Worm (Caenorhabditis elegans): ENCODE data around the gene nhr-214.

nhr-214 gene

ce11 chrX:12664987-12665451 lies 36.8 kb downstream of the nhr-214 start (continued):
- TF ChIP-seq lin-13 (GFP tag; optimal IDR thresholded peaks at IDR 0.05): peak; percentile 80
- peak; percentile 25 for TF ChIP-seq zag-1 (tag; optimal IDR thresholded peaks at IDR 0.05)
- TF ChIP-seq nhr-77 (tag; optimal IDR thresholded peaks at IDR 0.05): no peak
- TF ChIP-seq gmeb-1 (tag; optimal IDR thresholded peaks at IDR 0.05): peak; percentile 48
- no peak for TF ChIP-seq nhr-237 (tag; optimal IDR thresholded peaks at IDR 0.05)
- TF ChIP-seq dmd-4 (tag; optimal IDR thresholded peaks at IDR 0.05): no peak
- peak; percentile 19 for TF ChIP-seq C34F6.9 (tag; optimal IDR thresholded peaks at IDR 0.05)
- TF ChIP-seq nhr-10 (tag; optimal IDR thresholded peaks at IDR 0.05): no peak
- TF ChIP-seq Y55F3AM.14 (GFP tag; optimal IDR thresholded peaks at IDR 0.05): peak; percentile 84
- peak in 1 of 2 experiments; percentile 51 for TF ChIP-seq lsy-2 (tag; optimal IDR thresholded peaks at IDR 0.05)
- TF ChIP-seq alr-1 (tag; optimal IDR thresholded peaks at IDR 0.05): no peak
- peak; percentile 11 to 48 for TF ChIP-seq mdl-1 (tag; optimal IDR thresholded peaks at IDR 0.05)

- TF ChIP-seq blmp-1 (tag; optimal IDR thresholded peaks at IDR 0.05; ENCODE audit: insufficient read depth) (no peak), aly-2 (tag; optimal IDR thresholded peaks at IDR 0.05) (no peak), ztf-4 (tag; optimal IDR thresholded peaks at IDR 0.05) (no peak), nhr-237 (tag; optimal IDR thresholded peaks at IDR 0.05) (no peak), C34F6.9 (tag; optimal IDR thresholded peaks at IDR 0.05) (no peak), crh-2 (tag; optimal IDR thresholded peaks at IDR 0.05) (no peak), ztf-1 (GFP tag; conservative IDR thresholded peaks at IDR 0.05) (no peak), nhr-6 (tag; optimal IDR thresholded peaks at IDR 0.05) (no peak), skn-1 (tag; optimal IDR thresholded peaks at IDR 0.05) (no peak), alr-1 (tag; optimal IDR thresholded peaks at IDR 0.05) (no peak), lin-13 (GFP tag; optimal IDR thresholded peaks at IDR 0.05) (no peak), dmd-4 (tag; optimal IDR thresholded peaks at IDR 0.05) (no peak)
Measured at ce11 chrX:12664443-12664842, 37.4 kb downstream of the nhr-214 start.

- peak; percentile 47 for TF ChIP-seq nhr-129 (tag; optimal IDR thresholded peaks at IDR 0.05)
- TF ChIP-seq crh-2 (tag; optimal IDR thresholded peaks at IDR 0.05): peak; percentile 34
- TF ChIP-seq lin-11 (tag; optimal IDR thresholded peaks at IDR 0.05): peak; percentile 62
- TF ChIP-seq nhr-23 (tag; optimal IDR thresholded peaks at IDR 0.05): no peak
- no peak for TF ChIP-seq C34F6.9 (tag; optimal IDR thresholded peaks at IDR 0.05)
- TF ChIP-seq sma-3 (GFP tag; optimal IDR thresholded peaks at IDR 0.05): peak; percentile 10
- TF ChIP-seq sma-9 (GFP tag; optimal IDR thresholded peaks at IDR 0.05): peak; percentile 16
- TF ChIP-seq sma-9 (tag; optimal IDR thresholded peaks at IDR 0.05): no peak
- TF ChIP-seq dmd-4 (tag; optimal IDR thresholded peaks at IDR 0.05): no peak
- TF ChIP-seq ama-1 (optimal IDR thresholded peaks at IDR 0.05): peak; percentile 93
Measured at ce11 chrX:12663537-12663936, 38.3 kb downstream of the nhr-214 start, which contains the start of gene nlp-76. TSS of gene nlp-76 (minus strand) at chrX:12663903.

ce11 chrX:12663114-12663513 lies 38.7 kb downstream of the nhr-214 start:
- TF ChIP-seq C34F6.9 (tag; optimal IDR thresholded peaks at IDR 0.05) (no peak), ztf-4 (tag; optimal IDR thresholded peaks at IDR 0.05) (peak; percentile 0), lsy-2 (tag; optimal IDR thresholded peaks at IDR 0.05) (peak in 1 of 2 experiments; percentile 14), nhr-25 (tag; optimal IDR thresholded peaks at IDR 0.05) (peak; percentile 4)

- TF ChIP-seq lin-13 (GFP tag; optimal IDR thresholded peaks at IDR 0.05): no peak
- TF ChIP-seq nhr-25 (tag; optimal IDR thresholded peaks at IDR 0.05): peak; percentile 38
- TF ChIP-seq unc-55 (GFP tag; optimal IDR thresholded peaks at IDR 0.05): peak; percentile 52
- TF ChIP-seq nhr-21 (tag; optimal IDR thresholded peaks at IDR 0.05): peak; percentile 73
- TF ChIP-seq F13H6.1 (tag; optimal IDR thresholded peaks at IDR 0.05): peak; percentile 67
- TF ChIP-seq ztf-1 (GFP tag; conservative IDR thresholded peaks at IDR 0.05): no peak
- TF ChIP-seq fos-1 (tag; optimal IDR thresholded peaks at IDR 0.05): peak; percentile 61
- peak; percentile 9 for TF ChIP-seq Y55F3AM.14 (GFP tag; optimal IDR thresholded peaks at IDR 0.05)
- no peak for TF ChIP-seq elt-3 (tag; optimal IDR thresholded peaks at IDR 0.05)
- TF ChIP-seq peb-1 (tag; optimal IDR thresholded peaks at IDR 0.05): no peak
- TF ChIP-seq sma-9 (GFP tag; optimal IDR thresholded peaks at IDR 0.05): peak; percentile 78
- no peak for TF ChIP-seq sma-9 (tag; optimal IDR thresholded peaks at IDR 0.05)
- TF ChIP-seq ama-1 (optimal IDR thresholded peaks at IDR 0.05): no peak
- TF ChIP-seq lsy-2 (tag; optimal IDR thresholded peaks at IDR 0.05): peak in 1 of 2 experiments; percentile 46
- TF ChIP-seq nhr-23 (tag; optimal IDR thresholded peaks at IDR 0.05): no peak
- peak; percentile 48 for TF ChIP-seq lin-11 (tag; optimal IDR thresholded peaks at IDR 0.05)
- peak in 1 of 2 experiments; percentile 35 for TF ChIP-seq mdl-1 (tag; optimal IDR thresholded peaks at IDR 0.05)
- TF ChIP-seq blmp-1 (tag; optimal IDR thresholded peaks at IDR 0.05; ENCODE audit: insufficient read depth): no peak
- TF ChIP-seq C34F6.9 (tag; optimal IDR thresholded peaks at IDR 0.05): peak; percentile 44
- peak; percentile 41 for TF ChIP-seq crh-2 (tag; optimal IDR thresholded peaks at IDR 0.05)
- TF ChIP-seq sma-3 (GFP tag; optimal IDR thresholded peaks at IDR 0.05): peak; percentile 70
- TF ChIP-seq gmeb-1 (tag; optimal IDR thresholded peaks at IDR 0.05): peak; percentile 10
Measured at ce11 chrX:12661091-12661526, 40.8 kb downstream of the nhr-214 start.
